Fruit fly (Drosophila melanogaster): ENCODE data around the gene CG5877.

CG5877 gene

dm6 chrX:15296969-15297816 lies 4.4 kb downstream of the CG5877 start, which contains the start of gene gce (continued):
- TF ChIP-seq cas (GFP tag; IDR thresholded peaks at IDR 0.05) (no peak), dimm (GFP tag; IDR thresholded peaks at IDR 0.05) (no peak), Fer2 (tag; optimal IDR thresholded peaks at IDR 0.05) (peak; percentile 27), CG11695 (GFP tag; IDR thresholded peaks at IDR 0.05) (peak; percentile 54; the same call in 2 of the 3 replicates), phol (tag; optimal IDR thresholded peaks at IDR 0.05) (peak; percentile 54), grau (tag; optimal IDR thresholded peaks at IDR 0.05) (peak; percentile 77), CG18476 (GFP tag; optimal IDR thresholded peaks at IDR 0.05) (no peak), CG13123 (GFP tag; optimal IDR thresholded peaks at IDR 0.05) (no peak), CG10366 (GFP tag; IDR thresholded peaks at IDR 0.05) (no peak; the same call in 1 of the 2 replicates), unc-4 (GFP tag; IDR thresholded peaks at IDR 0.05; ENCODE audit: partially characterized antibody) (no peak), CG1792 (GFP tag; optimal IDR thresholded peaks at IDR 0.05) (no peak), D19A (tag; optimal IDR thresholded peaks at IDR 0.05) (peak; percentile 44), CG10209 (GFP tag; optimal IDR thresholded peaks at IDR 0.05) (peak; percentile 52), al (GFP tag; IDR thresholded peaks at IDR 0.05) (0 out of 2 replicates have a peak, but pooled peaks have one; percentile 12), lilli (GFP tag; optimal IDR thresholded peaks at IDR 0.05) (peak; percentile 10), Ets97D (GFP tag; optimal IDR thresholded peaks at IDR 0.05) (no peak), fd3F (GFP tag; optimal IDR thresholded peaks at IDR 0.05) (peak; percentile 15), CG18262 (tag; optimal IDR thresholded peaks at IDR 0.05) (peak; percentile 73), HLH3B (GFP tag; IDR thresholded peaks at IDR 0.05) (no peak), crol (GFP tag; IDR thresholded peaks at IDR 0.05) (peak; percentile 68), B-H1 (GFP tag; IDR thresholded peaks at IDR 0.05) (peak; percentile 13; the same call in 1 of the 3 replicates), CG2129 (GFP tag; IDR thresholded peaks at IDR 0.05; ENCODE audit: partially characterized antibody) (no peak), Gug (GFP tag; IDR thresholded peaks at IDR 0.05) (no peak), Fer1 (GFP tag; optimal IDR thresholded peaks at IDR 0.05) (peak; percentile 38), CG8924 (tag; optimal IDR thresholded peaks at IDR 0.05) (peak; percentile 65), repo (GFP tag; optimal IDR thresholded peaks at IDR 0.05) (no peak), CG7928 (GFP tag; optimal IDR thresholded peaks at IDR 0.05) (no peak), peb (GFP tag; IDR thresholded peaks at IDR 0.05) (no peak), Hr51 (GFP tag; optimal IDR thresholded peaks at IDR 0.05) (peak in 1 of 2 experiments; percentile 79), CG10543 (GFP tag; optimal IDR thresholded peaks at IDR 0.05) (peak; percentile 38), Antp (GFP tag; optimal IDR thresholded peaks at IDR 0.05) (no peak), Bteb2 (GFP tag; optimal IDR thresholded peaks at IDR 0.05) (no peak), sug (tag; optimal IDR thresholded peaks at IDR 0.05) (peak; percentile 62), CG9797 (GFP tag; optimal IDR thresholded peaks at IDR 0.05) (no peak), CG13296 (GFP tag; optimal IDR thresholded peaks at IDR 0.05) (peak; percentile 52), Awh (GFP tag; IDR thresholded peaks at IDR 0.05) (no peak), CG7556 (GFP tag; optimal IDR thresholded peaks at IDR 0.05) (peak; percentile 86), CG6683 (GFP tag; optimal IDR thresholded peaks at IDR 0.05) (peak; percentile 36), kah (GFP tag; optimal IDR thresholded peaks at IDR 0.05) (no peak), sqz (GFP tag; optimal IDR thresholded peaks at IDR 0.05) (peak; percentile 41), E2f1 (GFP tag; IDR thresholded peaks at IDR 0.05) (no peak), CG12659 (GFP tag; optimal IDR thresholded peaks at IDR 0.05) (peak; percentile 58), CG13775 (GFP tag; optimal IDR thresholded peaks at IDR 0.05) (peak; percentile 47), lab (GFP tag; optimal IDR thresholded peaks at IDR 0.05) (peak; percentile 62), GATAe (GFP tag; conservative IDR thresholded peaks at IDR 0.05) (no peak), cad (GFP tag; optimal IDR thresholded peaks at IDR 0.05) (no peak), CG11085 (GFP tag; IDR thresholded peaks at IDR 0.05) (no peak), CG10462 (GFP tag; optimal IDR thresholded peaks at IDR 0.05) (no peak), CG42726 (GFP tag; IDR thresholded peaks at IDR 0.05; ENCODE audit: partially characterized antibody) (no peak)

All from whole organism, embryonic.